Worm (Caenorhabditis elegans): ENCODE results near the gene srx-115.

- TF ChIP-seq lin-35 (GFP tag; optimal IDR thresholded peaks at IDR 0.05) (no peak), sptf-2 (GFP tag; optimal IDR thresholded peaks at IDR 0.05) (no peak), mel-28 (tag; optimal IDR thresholded peaks at IDR 0.05; ENCODE audit: borderline replicate concordance) (no peak), ceh-40 (GFP tag; IDR thresholded peaks at IDR 0.05) (no peak), ztf-3 (GFP tag; optimal IDR thresholded peaks at IDR 0.05) (no peak)
These were observed 21.1 kb downstream of the srx-115 start for ce11 chrV:8792814-8793213.

All from whole organism, young adult.